Fruit fly (Drosophila melanogaster): ENCODE data around the gene Pebp1.

DNA sequence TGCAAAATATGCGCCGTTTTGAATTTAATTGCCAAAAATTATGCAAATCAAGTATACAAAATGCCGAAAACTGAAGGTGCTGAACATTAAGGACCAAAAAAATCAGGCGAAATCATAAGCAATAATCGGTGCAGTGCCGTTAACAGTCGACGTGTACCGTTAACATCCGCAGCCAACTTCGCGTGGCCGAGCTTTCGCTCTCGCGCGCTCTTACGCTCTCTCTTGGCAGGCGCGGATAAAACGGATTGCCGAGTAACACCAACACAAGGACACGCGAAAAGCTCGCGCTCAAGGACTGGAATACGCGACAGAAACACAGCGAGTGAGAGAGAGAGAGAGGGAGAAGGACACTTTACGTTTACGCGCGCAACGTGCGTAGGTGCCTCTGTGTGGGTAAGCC lies 4.2 kb downstream of the Pebp1 start:
- TF ChIP-seq h (optimal IDR thresholded peaks at IDR 0.05): no peak
- no peak for TF ChIP-seq ttk (optimal IDR thresholded peaks at IDR 0.05)
- TF ChIP-seq psq (optimal IDR thresholded peaks at IDR 0.05): no peak

All from Kc167 (cell line).